Fruit fly (Drosophila melanogaster) ovary, adult (tissue): ENCODE results near the gene eEF1delta.
A peak's percentile ranks its signal among the peaks of the same experiment; 100 is the strongest.

Experiments
- CG17801 ChIP-seq: fragments of 200-800 bp; optimal IDR thresholded peaks from 2 replicates; lab custom pipeline; 2019; ENCODE audit warnings: missing biosample characterization, mild to moderate bottlenecking, missing genetic modification characterization, moderate library complexity; ENCODE audit not compliant: partially characterized antibody

eEF1delta gene

DNA sequence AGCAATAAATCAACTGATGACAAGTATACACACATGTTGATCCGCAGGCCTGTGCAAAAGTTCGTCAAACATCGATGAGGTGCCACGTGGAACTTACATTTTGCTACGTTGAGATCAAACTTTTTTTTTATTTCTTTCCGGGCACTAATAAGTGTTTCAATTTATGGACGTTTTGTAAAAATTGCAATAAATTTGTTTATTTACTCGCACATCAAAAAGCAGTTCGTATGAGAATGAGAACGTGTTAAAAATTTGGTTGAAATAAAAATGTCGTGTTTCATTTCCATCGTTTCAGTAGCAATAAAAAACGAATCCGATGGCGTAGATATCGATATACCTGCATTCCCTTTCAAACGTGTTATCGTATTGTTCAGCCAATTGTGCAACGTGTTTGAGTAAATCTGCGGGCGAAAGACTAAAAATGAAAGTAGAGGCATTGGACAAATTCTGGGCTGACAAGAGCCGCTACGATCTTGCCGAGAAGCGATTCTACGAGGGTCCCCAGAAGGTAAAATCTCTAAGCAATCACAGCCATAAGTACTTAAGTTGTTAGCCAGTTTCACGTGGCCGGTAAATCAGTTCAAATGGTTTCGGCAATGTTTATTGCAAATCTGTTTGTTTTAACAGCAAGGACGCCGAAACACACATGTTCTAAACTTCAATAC lies at the start of gene eEF1delta:
Gene eEF1delta, plus strand, starts transcription at position 356 of the 665 bp plus-strand sequence.
- TF ChIP-seq CG17801 = no peak

DNA sequence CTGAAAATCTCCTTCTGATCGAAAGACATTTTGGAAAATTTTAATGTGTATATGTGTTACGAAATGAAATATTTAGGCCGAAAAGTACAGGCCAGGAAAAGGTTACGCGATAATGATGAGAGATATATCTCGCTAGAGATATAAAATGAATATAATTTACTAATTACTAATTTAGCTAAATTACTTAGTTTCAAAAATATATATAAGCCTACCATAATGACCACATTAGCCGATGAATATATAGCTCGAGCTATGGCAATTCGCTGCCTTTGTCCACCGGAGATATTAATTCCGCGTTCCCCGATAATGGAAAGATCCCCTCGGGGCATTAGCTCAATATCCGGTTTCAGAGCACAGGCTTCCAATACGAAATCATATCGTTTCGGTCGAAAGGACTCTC lies 40.9 kb upstream of the eEF1delta start, which contains the start of gene Fum4:
Gene Fum4, minus strand, starts transcription at position 101 of the 400 bp plus-strand sequence.
- no peak for TF ChIP-seq CG17801

DNA sequence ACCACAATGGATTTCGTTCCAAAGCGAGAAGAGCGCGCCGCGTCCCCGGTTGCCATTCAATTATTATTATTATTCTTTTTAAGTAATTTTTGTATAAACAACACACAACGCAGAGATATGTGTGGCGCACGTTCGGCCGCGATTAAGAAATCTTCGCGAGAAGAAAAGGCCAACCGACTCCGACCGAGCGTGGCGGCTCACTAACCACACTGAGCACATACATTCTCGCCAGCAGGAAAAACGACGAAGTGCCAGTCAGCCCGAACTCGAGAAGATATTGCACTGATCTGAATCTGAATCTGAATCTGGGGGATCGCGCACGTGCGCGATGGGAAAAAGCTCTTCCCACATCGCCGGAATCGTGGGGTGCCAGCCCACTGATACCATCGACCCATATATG lies 33.4 kb upstream of the eEF1delta start, which contains the start of gene Sur:
Gene Sur, minus strand, starts transcription at position 207 of the 400 bp plus-strand sequence.
- TF ChIP-seq CG17801 = no peak

DNA sequence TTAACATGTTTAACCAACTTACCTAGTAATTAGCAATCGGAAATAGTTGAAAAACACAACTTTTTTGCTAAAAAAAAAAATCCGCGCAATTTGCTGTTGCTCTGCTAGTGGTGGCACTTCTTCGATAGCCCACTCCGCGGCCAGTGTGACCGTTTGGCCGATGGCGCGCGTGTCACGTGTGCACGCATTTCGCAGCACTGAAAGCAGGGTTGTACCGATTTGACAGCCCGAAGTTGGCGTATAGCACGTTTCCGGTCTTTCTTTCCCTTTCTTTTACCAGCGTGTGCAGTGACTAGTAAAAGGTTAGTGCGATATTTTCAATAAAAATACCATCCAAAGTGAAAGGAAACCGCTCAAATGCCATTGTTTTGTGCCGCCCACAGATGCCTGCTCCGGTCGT lies 31.5 kb upstream of the eEF1delta start, which contains the start of the genes Ripalpha and RpL7:
Gene Ripalpha, minus strand, starts transcription at position 128 of the 400 bp plus-strand sequence.
Gene RpL7, plus strand, starts transcription at position 158 of the 400 bp plus-strand sequence.
- TF ChIP-seq CG17801 = peak; percentile 88

DNA sequence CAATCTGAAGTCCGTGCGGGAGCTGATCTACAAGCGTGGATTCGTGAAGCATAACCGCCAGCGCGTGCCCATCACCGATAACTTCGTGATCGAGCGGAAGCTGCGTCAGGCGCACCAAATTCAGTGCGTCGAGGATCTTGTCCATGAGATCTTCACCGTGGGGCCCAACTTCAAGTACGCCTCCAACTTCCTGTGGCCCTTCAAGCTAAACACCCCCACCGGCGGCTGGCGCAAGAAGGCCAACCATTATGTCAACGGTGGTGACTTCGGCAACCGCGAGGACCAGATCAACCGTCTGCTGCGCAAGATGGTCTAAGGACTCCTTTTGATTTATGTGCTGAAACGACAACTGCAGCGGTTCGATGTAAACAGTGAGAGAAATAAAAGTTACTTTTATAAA lies 30.6 kb upstream of the eEF1delta start:
- no peak for TF ChIP-seq CG17801

DNA sequence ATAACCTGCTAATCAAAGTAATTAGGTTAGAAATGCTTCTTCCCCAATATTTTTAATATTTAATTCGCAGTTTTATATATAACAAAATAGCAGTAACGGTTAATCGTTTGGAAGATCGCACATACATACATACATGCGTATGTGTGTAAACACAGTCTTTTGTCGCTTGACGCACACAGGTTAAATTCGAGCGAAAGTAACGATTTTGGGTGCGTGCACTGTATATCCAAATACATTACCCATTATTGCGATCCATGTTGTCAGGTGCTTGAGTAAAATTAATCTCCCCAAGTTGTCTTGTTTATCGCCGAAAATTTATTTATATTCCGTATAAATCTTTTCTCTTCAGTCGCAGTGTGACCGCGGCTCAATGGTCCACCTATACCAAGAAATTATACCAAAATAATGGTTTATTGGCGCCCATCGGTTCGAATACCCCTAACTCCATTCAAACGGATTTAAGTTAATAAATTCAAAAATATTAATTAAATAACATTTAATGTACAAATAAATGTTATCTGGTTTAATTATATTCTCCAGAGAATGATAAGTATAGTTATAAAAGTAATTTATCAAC lies 28.3 kb upstream of the eEF1delta start, which contains the start of gene CG34159:
Gene CG34159, minus strand, starts transcription at position 385 of the 577 bp plus-strand sequence.
- no peak for TF ChIP-seq CG17801

DNA sequence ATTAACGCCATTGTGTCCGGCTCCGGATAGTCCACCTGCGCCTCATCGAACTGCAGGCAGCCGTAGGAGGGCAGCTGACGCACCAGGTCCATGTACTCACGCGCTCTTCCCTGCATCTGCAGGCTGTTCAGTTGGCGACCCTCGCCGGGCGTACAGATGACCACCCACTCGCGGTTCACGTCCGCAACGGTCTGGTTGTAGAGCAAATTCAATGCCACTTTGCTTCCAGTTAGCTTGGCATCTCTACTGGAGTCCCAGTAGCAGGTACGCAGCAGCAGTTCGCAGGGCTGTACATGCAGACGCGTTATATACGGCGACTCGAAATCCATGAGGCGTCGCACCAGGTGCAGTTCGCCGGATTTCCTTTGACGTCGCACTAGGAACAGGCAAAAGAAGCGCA lies 26.4 kb upstream of the eEF1delta start:
- TF ChIP-seq CG17801 = no peak

DNA sequence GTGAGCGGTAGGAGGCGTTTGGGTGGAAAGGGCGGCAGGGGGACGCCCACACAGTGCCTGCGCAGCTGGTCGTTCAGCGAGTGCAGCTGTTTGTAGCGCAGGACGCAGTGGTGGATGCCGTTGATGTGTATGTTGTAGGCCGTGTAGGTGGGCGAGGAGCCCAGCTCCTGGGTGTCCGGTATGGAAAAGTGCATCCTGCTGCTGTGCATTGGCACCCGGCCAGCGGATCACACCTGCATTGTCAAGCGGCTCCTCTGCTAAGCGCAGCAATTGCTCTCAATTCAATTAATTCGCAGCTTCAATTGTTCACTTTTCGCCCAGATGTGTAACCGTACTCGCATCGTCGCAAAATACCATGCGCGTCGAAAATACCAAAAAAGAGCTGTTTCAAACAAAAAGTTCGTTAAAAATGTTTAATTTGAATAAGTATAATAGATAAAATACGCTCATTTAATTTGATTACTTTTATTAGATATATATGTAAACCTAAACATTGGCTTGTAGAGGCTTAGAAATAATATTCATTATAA lies 25.6 kb upstream of the eEF1delta start, which contains the start of gene Snx17:
Gene Snx17, minus strand, starts transcription at position 329 of the 530 bp plus-strand sequence.
- TF ChIP-seq CG17801 = no peak

DNA sequence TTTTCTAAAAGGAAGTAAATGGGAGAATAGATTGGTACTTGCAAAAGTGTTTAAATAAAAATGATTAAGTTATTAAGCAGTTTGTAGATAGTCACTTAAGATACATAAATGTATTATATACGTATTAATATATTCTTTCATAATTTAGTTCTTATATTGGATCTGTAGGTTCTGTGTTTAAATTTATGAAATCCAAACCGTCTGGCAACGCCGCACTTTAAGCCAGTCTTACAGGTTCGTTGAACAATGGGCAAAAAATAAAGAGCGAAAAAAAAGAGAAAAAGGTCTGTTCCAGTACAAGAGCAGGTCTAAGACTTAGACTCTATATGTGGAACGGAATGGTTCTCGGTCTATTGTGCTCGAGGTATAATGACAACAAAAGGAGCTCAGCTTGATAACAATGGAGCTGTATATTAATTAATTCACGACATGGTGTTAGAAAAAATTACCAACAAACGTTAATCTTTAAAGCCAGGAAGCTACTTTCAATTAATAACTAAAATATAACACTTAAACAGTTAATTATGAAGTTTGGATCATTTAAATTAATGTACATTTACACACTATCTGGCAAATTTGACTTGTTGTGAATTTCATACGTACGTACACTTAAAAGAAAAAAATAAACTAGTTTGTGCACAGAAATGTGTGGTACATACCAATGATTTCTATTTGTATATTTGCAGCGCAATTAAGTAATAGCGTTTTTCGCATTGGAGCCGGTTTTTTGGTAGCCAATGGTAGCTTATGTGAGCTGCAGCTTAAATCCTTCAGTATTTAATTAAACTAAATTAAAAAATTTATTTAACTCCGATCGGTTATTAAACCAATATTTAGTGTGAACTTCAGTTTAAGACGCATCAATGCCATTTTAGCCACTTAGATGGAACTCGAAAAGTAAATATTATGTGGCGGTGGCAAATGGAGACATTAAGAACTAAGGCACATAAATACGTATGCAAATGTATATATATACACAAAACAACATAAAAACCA lies 23.2 kb upstream of the eEF1delta start, which contains the start of gene CG5731:
Gene CG5731, minus strand, starts transcription at position 946 of the 996 bp plus-strand sequence.
- TF ChIP-seq CG17801 = no peak

DNA sequence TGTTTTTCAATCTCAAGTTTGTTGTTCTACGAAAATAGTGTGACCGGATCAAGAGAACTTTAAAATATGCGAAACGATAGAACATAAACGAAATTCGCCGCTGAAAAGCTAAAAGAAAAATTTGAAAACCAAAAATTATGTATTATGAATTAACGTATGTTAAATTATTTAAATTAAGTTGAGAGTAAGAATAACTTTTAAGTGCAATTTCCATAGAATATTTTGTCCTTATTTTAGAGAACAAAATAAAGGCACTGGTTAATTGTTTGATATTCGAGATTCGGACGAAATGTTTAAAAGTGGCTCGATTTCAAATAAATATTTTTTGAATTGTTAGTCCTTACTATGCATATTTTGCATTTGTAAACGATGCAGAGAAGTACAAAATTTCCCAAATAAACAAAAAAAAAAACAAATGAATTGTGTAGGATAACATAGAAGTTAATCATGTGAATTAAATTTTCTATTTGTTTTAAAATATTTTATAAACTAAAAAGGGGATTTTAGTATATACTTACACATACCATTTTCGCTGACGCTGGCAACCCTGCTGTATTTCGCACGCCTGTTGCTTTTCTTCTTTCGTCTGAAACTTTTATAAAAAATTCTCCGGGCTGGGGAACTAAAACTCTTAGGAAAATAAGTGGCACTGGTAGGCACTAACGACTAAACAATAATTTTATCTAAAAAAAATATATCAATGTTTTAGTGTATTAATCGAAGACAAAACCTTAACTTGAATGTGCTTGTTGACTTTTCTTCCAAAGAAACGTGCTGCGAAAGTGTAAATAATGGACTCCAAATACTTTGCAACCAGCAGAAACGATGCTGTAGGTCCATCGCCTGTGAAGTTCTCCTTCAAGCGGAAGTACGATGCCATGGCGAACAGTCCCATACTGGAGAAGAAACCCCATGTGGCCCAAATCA lies 21.4 kb upstream of the eEF1delta start, which contains the start of the genes CG5727 and ath:
Gene CG5727, minus strand, starts transcription at position 51 of the 927 bp plus-strand sequence.
Gene ath, plus strand, starts transcription at position 513 of the 927 bp plus-strand sequence.
- no peak for TF ChIP-seq CG17801

DNA sequence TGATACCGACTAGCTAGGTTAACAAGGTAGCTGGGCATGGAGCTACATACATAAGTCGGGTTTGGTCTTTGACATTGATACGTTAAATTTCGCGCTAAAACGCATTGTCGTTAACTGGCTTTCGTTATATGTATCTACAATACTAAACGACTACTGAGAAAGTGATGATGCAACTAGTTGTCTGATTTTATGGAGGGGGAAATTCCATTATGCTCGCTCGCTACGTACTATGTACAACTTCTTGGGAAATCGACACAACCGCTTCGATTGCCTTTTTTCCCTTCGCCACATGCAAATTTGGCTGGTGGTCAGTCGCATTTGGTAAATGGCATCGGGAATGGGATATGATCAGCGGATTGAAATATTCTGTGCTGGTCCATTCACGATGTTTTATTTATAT lies 12.3 kb upstream of the eEF1delta start:
- no peak for TF ChIP-seq CG17801

DNA sequence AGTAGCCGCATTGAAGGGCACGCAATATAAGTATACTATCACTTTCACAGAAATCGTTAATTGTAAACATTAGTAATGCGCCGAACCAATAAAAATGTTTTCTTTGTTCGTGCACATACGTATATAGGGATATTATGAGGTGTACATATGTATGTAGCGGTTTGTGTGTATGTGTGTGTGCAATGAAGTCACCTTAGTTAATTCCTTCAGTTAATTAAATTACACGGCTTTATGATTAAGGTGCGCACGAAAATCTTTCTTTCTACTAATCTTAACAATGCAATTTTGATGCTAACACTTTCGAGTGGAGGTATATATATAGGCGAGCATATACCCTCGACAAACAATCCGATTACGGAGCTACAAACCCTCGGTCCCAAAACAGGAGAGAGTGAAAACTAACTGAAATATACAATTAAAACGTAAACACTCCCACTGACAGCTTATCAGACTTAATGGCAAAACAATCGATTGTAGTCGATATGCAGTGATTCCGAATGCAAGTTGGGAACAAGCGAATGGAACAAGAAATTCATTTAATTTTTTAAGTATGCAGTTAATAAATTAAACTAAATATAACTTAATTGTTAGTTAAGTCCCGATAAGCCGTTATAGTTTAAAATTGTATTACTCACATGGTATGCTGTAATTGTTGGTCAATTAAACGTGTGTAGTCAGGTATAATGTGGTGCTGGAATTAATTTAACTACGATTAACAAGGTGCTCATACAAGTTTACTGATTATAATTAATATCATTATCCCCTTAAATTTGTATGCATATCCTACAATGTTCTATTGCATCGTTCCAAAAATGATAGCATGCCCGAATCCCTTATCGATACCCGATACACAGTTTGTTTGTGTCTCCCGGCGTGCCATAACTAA lies 11.6 kb upstream of the eEF1delta start, which contains the start of the genes Npc1a and Prosalpha6:
Gene Npc1a, minus strand, starts transcription at position 716 of the 886 bp plus-strand sequence.
Gene Prosalpha6, plus strand, starts transcription at position 851 of the 886 bp plus-strand sequence.
- no peak for TF ChIP-seq CG17801

DNA sequence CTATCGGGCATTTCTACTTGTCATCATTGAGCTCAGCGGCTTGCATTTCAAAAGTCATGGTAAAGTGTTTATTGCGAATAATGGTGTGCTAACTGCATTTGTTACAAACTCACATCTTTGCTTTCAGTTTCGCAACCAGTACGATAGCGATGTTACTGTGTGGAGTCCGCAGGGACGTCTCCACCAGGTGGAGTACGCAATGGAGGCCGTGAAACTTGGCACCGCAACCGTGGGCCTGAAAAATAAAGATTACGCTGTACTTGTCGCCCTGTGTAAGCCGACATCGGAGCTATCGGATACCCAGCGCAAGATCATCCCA lies 11.0 kb upstream of the eEF1delta start:
- no peak for TF ChIP-seq CG17801
